Worm (Caenorhabditis elegans) whole organism, late embryonic: Measurements from ENCODE around the gene M163.8.
"Not testable (repeated sequence)": the region's sequence is repeated elsewhere in the genome, so short reads cannot be mapped to it uniquely, and the experiment has no call there.

ENCODE experiments used
- F13H6.1 ChIP-seq: sonication (generic microtip); optimal IDR thresholded peaks from 2 replicates; lab custom pipeline; 2016; ENCODE audit warnings: missing genetic modification characterization, missing compliant biosample characterization
- K02D7.2 ChIP-seq: sonication (generic microtip); optimal IDR thresholded peaks from 2 replicates; lab custom pipeline; 2017; ENCODE audit warnings: mild to moderate bottlenecking, missing genetic modification characterization, missing compliant biosample characterization
- K09A11.1 ChIP-seq: sonication (generic microtip); optimal IDR thresholded peaks from 2 replicates; lab custom pipeline; 2017; ENCODE audit warnings: antibody characterized with exemption, mild to moderate bottlenecking, missing genetic modification characterization, missing compliant biosample characterization; ENCODE audit not compliant: insufficient read depth
- T23F11.4 ChIP-seq: fragments of 200-800 bp; sonication (Bioruptor generic); optimal IDR thresholded peaks from 2 replicates; lab custom pipeline; 2018; ENCODE audit warnings: mild to moderate bottlenecking, missing genetic modification characterization, missing compliant biosample characterization
- ceh-19 ChIP-seq: fragments of 200-800 bp; sonication (Bioruptor generic); optimal IDR thresholded peaks from 2 replicates; lab custom pipeline; 2018; ENCODE audit warnings: mild to moderate bottlenecking, missing genetic modification characterization, missing compliant biosample characterization
- ceh-2 ChIP-seq: sonication (generic microtip); optimal IDR thresholded peaks from 2 replicates; lab custom pipeline; 2016; ENCODE audit warnings: missing genotype, missing genetic modification characterization, missing compliant biosample characterization
- ceh-22 ChIP-seq: sonication (generic microtip); optimal IDR thresholded peaks from 2 replicates; lab custom pipeline; 2017; ENCODE audit warnings: missing biosample characterization, missing genetic modification characterization
- ceh-30 ChIP-seq: fragments of 150-350 bp; optimal IDR thresholded peaks from 2 replicates; lab custom pipeline; 2014; ENCODE audit warnings: missing biosample characterization, missing genetic modification characterization
- ceh-34 ChIP-seq: sonication (generic microtip); optimal IDR thresholded peaks from 2 replicates; lab custom pipeline; 2016; ENCODE audit warnings: mild to moderate bottlenecking, missing genetic modification characterization, missing compliant biosample characterization
- ceh-45 ChIP-seq: fragments of 200-800 bp; sonication (Bioruptor generic); IDR thresholded peaks from 2 replicates; pipeline ENCODE4 v1.3.6; 2022; ENCODE audit warnings: missing genetic modification reagents, missing genetic modification characterization, missing compliant biosample characterization
- ceh-6 ChIP-seq: fragments of 200-800 bp; sonication (Bioruptor generic); optimal IDR thresholded peaks from 2 replicates; lab custom pipeline; 2018; ENCODE audit warnings: mild to moderate bottlenecking, missing genetic modification characterization, missing compliant biosample characterization
- dmd-4 ChIP-seq: sonication (generic microtip); optimal IDR thresholded peaks from 2 replicates; lab custom pipeline; 2016; ENCODE audit warnings: borderline replicate concordance, missing genetic modification characterization, missing compliant biosample characterization
- dve-1 ChIP-seq: sonication (generic microtip); optimal IDR thresholded peaks from 2 replicates; lab custom pipeline; 2017; ENCODE audit warnings: antibody characterized with exemption, mild to moderate bottlenecking, missing genetic modification characterization, missing compliant biosample characterization
- ets-4 ChIP-seq: sonication (generic microtip); optimal IDR thresholded peaks from 2 replicates; lab custom pipeline; 2016; ENCODE audit warnings: missing genetic modification characterization, missing compliant biosample characterization
- hlh-30 ChIP-seq: sonication (generic microtip); optimal IDR thresholded peaks from 2 replicates; lab custom pipeline; 2017; ENCODE audit warnings: antibody characterized with exemption, missing genetic modification characterization, missing compliant biosample characterization; ENCODE audit not compliant: insufficient read depth
- hlh-8 ChIP-seq: sonication (generic microtip); optimal IDR thresholded peaks from 2 replicates; lab custom pipeline; 2016; ENCODE audit warnings: missing genotype, missing genetic modification characterization, missing compliant biosample characterization
- lim-6 ChIP-seq: sonication (generic microtip); optimal IDR thresholded peaks from 2 replicates; lab custom pipeline; 2016; ENCODE audit warnings: missing genetic modification characterization, missing compliant biosample characterization
- madf-2 ChIP-seq: sonication (generic microtip); optimal IDR thresholded peaks from 2 replicates; lab custom pipeline; 2017; ENCODE audit warnings: missing genetic modification characterization, missing compliant biosample characterization
- nfya-1 ChIP-seq: sonication (generic microtip); optimal IDR thresholded peaks from 2 replicates; lab custom pipeline; 2017; ENCODE audit warnings: missing genetic modification characterization, mild to moderate bottlenecking, missing compliant biosample characterization, antibody characterized with exemption, moderate library complexity
- npax-4 ChIP-seq: sonication (generic microtip); optimal IDR thresholded peaks from 2 replicates; lab custom pipeline; 2016; ENCODE audit warnings: missing genetic modification characterization, missing compliant biosample characterization
- pat-9 ChIP-seq: fragments of 200-800 bp; sonication (Bioruptor generic); optimal IDR thresholded peaks from 2 replicates; lab custom pipeline; 2018; ENCODE audit warnings: mild to moderate bottlenecking, missing genetic modification characterization, moderate library complexity, missing compliant biosample characterization
- pax-1 ChIP-seq: fragments of 150-350 bp; optimal IDR thresholded peaks from 2 replicates; lab custom pipeline; 2014; ENCODE audit warnings: missing biosample characterization, missing genetic modification characterization
- pha-2 ChIP-seq: sonication (generic microtip); optimal IDR thresholded peaks from 2 replicates; lab custom pipeline; 2017; ENCODE audit warnings: mild to moderate bottlenecking, missing genetic modification characterization, missing compliant biosample characterization
- pha-4 ChIP-seq: fragments of 150-350 bp; optimal IDR thresholded peaks from 2 replicates; lab custom pipeline; 2018; ENCODE audit warnings: missing biosample characterization, missing genetic modification reagents, missing genetic modification characterization
- pqm-1 ChIP-seq: sonication (generic microtip); optimal IDR thresholded peaks from 2 replicates; lab custom pipeline; 2016; ENCODE audit warnings: missing genetic modification characterization, missing compliant biosample characterization
- ref-2 ChIP-seq: sonication (generic microtip); optimal IDR thresholded peaks from 2 replicates; lab custom pipeline; 2016; ENCODE audit warnings: missing genetic modification characterization, missing compliant biosample characterization
- rnt-1 ChIP-seq: sonication (generic microtip); optimal IDR thresholded peaks from 2 replicates; lab custom pipeline; 2016; ENCODE audit warnings: missing genetic modification characterization, missing compliant biosample characterization
- sox-4 ChIP-seq: sonication (generic microtip); optimal IDR thresholded peaks from 2 replicates; lab custom pipeline; 2017; ENCODE audit warnings: mild to moderate bottlenecking, missing genetic modification characterization, inconsistent platforms, missing compliant biosample characterization
- syd-9 ChIP-seq: sonication (generic microtip); optimal IDR thresholded peaks from 2 replicates; lab custom pipeline; 2016; ENCODE audit warnings: mild to moderate bottlenecking, missing genetic modification characterization, moderate library complexity, missing compliant biosample characterization
- tbx-2 ChIP-seq: sonication (generic microtip); optimal IDR thresholded peaks from 2 replicates; lab custom pipeline; 2016; ENCODE audit warnings: missing genetic modification characterization, missing compliant biosample characterization
- unc-3 ChIP-seq, 2 experiments: fragments of 200-800 bp in 1 of 2; sonication (Bioruptor generic) in 1 of 2; sonication (generic microtip) in 1 of 2; conservative IDR thresholded peaks in 1 of 2; optimal IDR thresholded peaks in 1 of 2; 2 replicates each; pipeline versions ENCODE4 v1.3.6 to Lab custom; 2016 to 2022; ENCODE audit warnings: missing compliant biosample characterization in 2 of 2, missing genetic modification characterization in 2 of 2, missing genetic modification reagents in 1 of 2
- unc-42 ChIP-seq: sonication (generic microtip); optimal IDR thresholded peaks from 2 replicates; lab custom pipeline; 2016; ENCODE audit warnings: missing genotype, missing genetic modification characterization, missing compliant biosample characterization
- unc-55 ChIP-seq: sonication (generic microtip); optimal IDR thresholded peaks from 2 replicates; lab custom pipeline; 2017; ENCODE audit warnings: missing biosample characterization, missing genetic modification reagents, missing genetic modification characterization
- unc-86 ChIP-seq: sonication (generic microtip); optimal IDR thresholded peaks from 2 replicates; lab custom pipeline; 2016; ENCODE audit warnings: missing genetic modification characterization, missing compliant biosample characterization
- ztf-16 ChIP-seq: sonication (generic microtip); optimal IDR thresholded peaks from 2 replicates; lab custom pipeline; 2017; ENCODE audit warnings: missing genetic modification characterization, missing compliant biosample characterization

M163.8 gene

ce11 chrX:14528399-14528798 lies 43.5 kb downstream of the M163.8 start, which contains the start of gene nspc-19:
nspc-19 (plus strand) TSS chrX:14528699.
- TF ChIP-seq ceh-30 (tag; lab: Kevin White, UChicago); syd-9; tbx-2 (tag; lab: Kevin White, UChicago): not testable (repeated sequence)

ce11 chrX:14530107-14530506 lies 45.2 kb downstream of the M163.8 start, which contains the start of gene nspc-20:
nspc-20 (minus strand) TSS chrX:14530207.
- TF ChIP-seq unc-42 (tag; lab: Kevin White, UChicago) (no peak), pat-9 (no peak), pha-2 (no peak), ceh-30 (tag; lab: Kevin White, UChicago) (no peak), hlh-8 (tag; lab: Kevin White, UChicago) (no peak), hlh-30 (tag; lab: Kevin White, UChicago) (no peak), T23F11.4 (GFP tag; lab: Kevin White, UChicago) (no peak), madf-2 (no peak), nfya-1 (no peak), dmd-4 (tag; lab: Kevin White, UChicago) (no peak), ztf-16 (tag; lab: Kevin White, UChicago) (no peak), unc-86 (tag; lab: Kevin White, UChicago) (no peak), ets-4 (no peak), ceh-22 (no peak), F13H6.1 (tag; lab: Kevin White, UChicago) (no peak), ceh-19 (GFP tag; lab: Kevin White, UChicago) (no peak), pha-4 (tag; lab: Kevin White, UChicago) (no peak), ceh-45 (GFP tag; lab: Robert Waterston, UW) (no peak)

ce11 chrX:14534117-14534516 lies 49.2 kb downstream of the M163.8 start, which contains the start of gene T24C2.5:
T24C2.5 (plus strand) TSS chrX:14534417.
- TF ChIP-seq ceh-2 (tag; lab: Kevin White, UChicago) (no peak), tbx-2 (tag; lab: Kevin White, UChicago) (no peak), ceh-22 (no peak), ztf-16 (tag; lab: Kevin White, UChicago) (no peak)

ce11 chrX:14534596-14534995 lies 49.7 kb downstream of the M163.8 start:
- TF ChIP-seq pqm-1 (no peak), unc-3 (GFP tag; conservative IDR thresholded peaks at IDR 0.05; lab: Robert Waterston, UW) (no peak), unc-3 (tag; optimal IDR thresholded peaks at IDR 0.05; lab: Kevin White, UChicago) (no peak), K09A11.1 (no peak), dve-1 (tag; lab: Kevin White, UChicago) (no peak), ref-2 (tag; lab: Kevin White, UChicago) (no peak), K02D7.2 (tag; lab: Kevin White, UChicago) (no peak), lim-6 (tag; lab: Kevin White, UChicago) (no peak), sox-4 (tag; lab: Kevin White, UChicago) (no peak), rnt-1 (tag; lab: Kevin White, UChicago) (no peak), F13H6.1 (tag; lab: Kevin White, UChicago) (no peak), ceh-45 (GFP tag; lab: Robert Waterston, UW) (no peak), ceh-6 (no peak), unc-55 (GFP tag; lab: Kevin White, UChicago) (no peak), pax-1 (no peak), ceh-34 (tag; lab: Kevin White, UChicago) (no peak), ztf-16 (tag; lab: Kevin White, UChicago) (no peak), T23F11.4 (GFP tag; lab: Kevin White, UChicago) (no peak), npax-4 (tag; lab: Kevin White, UChicago) (no peak)
- TF ChIP-seq, all 69 proteins: peak for 0
